Fruit fly (Drosophila melanogaster): ENCODE results near the gene nod.

dm6 chrX:11561450-11562040 lies 19.0 kb upstream of the nod start, which contains the start of gene PGRP-SA:
- no peak for TF ChIP-seq CG5204 (GFP tag; optimal IDR thresholded peaks at IDR 0.05)
- TF ChIP-seq CG7045 (GFP tag; optimal IDR thresholded peaks at IDR 0.05): no peak
